Worm (Caenorhabditis elegans): Measurements from ENCODE around the gene B0035.15.

B0035.15 gene

ce11 chrIV:11288965-11289364, 9.1 kb downstream of the B0035.15 start (continued):
- no peak for TF ChIP-seq ceh-82 (tag; optimal IDR thresholded peaks at IDR 0.05)
- peak; percentile 98 for TF ChIP-seq php-3 (GFP tag; IDR thresholded peaks at IDR 0.05)
- peak; percentile 37 for TF ChIP-seq mep-1 (tag; optimal IDR thresholded peaks at IDR 0.05)
- no peak for TF ChIP-seq F44E2.7 (GFP tag; IDR thresholded peaks at IDR 0.05)
- TF ChIP-seq rbr-2 (tag; optimal IDR thresholded peaks at IDR 0.05) = no peak
- TF ChIP-seq R02D3.7 (tag; optimal IDR thresholded peaks at IDR 0.05) = no peak
- no peak for TF ChIP-seq aha-1 (tag)
- peak; percentile 33 for TF ChIP-seq hlh-30 (tag; optimal IDR thresholded peaks at IDR 0.05; ENCODE audit: insufficient read depth)
- no peak for TF ChIP-seq ctbp-1 (GFP tag; IDR thresholded peaks at IDR 0.05)
- no peak for TF ChIP-seq lin-29 (GFP tag; IDR thresholded peaks at IDR 0.05)
- no peak for TF ChIP-seq lim-7 (GFP tag; IDR thresholded peaks at IDR 0.05)
- TF ChIP-seq nhr-6 (tag; optimal IDR thresholded peaks at IDR 0.05) = peak; percentile 25
- TF ChIP-seq pqm-1 (tag; optimal IDR thresholded peaks at IDR 0.05) = peak; percentile 99
- no peak for TF ChIP-seq F26F4.8 (GFP tag; conservative IDR thresholded peaks at IDR 0.05)
- no peak for TF ChIP-seq daf-19 (GFP tag; conservative IDR thresholded peaks at IDR 0.05)
- TF ChIP-seq ama-1 (optimal IDR thresholded peaks at IDR 0.05) = no peak
- no peak for TF ChIP-seq duxl-1 (tag; optimal IDR thresholded peaks at IDR 0.05; ENCODE audit: poor library complexity)
- TF ChIP-seq dmd-6 (GFP tag; IDR thresholded peaks at IDR 0.05) = peak; percentile 80
- no peak; the same call in 1 of the 2 replicates for TF ChIP-seq T26A8.4 (GFP tag; IDR thresholded peaks at IDR 0.05)
- no peak for TF ChIP-seq nhr-111 (GFP tag; optimal IDR thresholded peaks at IDR 0.05)
- peak; percentile 84 for TF ChIP-seq nhr-77 (tag; optimal IDR thresholded peaks at IDR 0.05)
- peak; percentile 57; the same call in 1 of the 2 replicates for TF ChIP-seq lin-1 (GFP tag; IDR thresholded peaks at IDR 0.05)
- no peak for TF ChIP-seq mxl-2 (GFP tag; conservative IDR thresholded peaks at IDR 0.05)
- TF ChIP-seq lsy-2 (tag; optimal IDR thresholded peaks at IDR 0.05) = no peak
- no peak for TF ChIP-seq egl-43 (GFP tag; IDR thresholded peaks at IDR 0.05)
- TF ChIP-seq spr-3 (GFP tag; optimal IDR thresholded peaks at IDR 0.05) = no peak
- no peak for TF ChIP-seq ZK546.5 (tag; optimal IDR thresholded peaks at IDR 0.05)
- no peak for TF ChIP-seq T20F7.1 (GFP tag; optimal IDR thresholded peaks at IDR 0.05)
- TF ChIP-seq dmd-9 (GFP tag; IDR thresholded peaks at IDR 0.05) = no peak
- TF ChIP-seq aly-2 (tag; optimal IDR thresholded peaks at IDR 0.05) = no peak
- peak; percentile 6 for TF ChIP-seq mes-2 (tag; optimal IDR thresholded peaks at IDR 0.05; ENCODE audit: poor library complexity, severe bottlenecking)

- no peak for TF ChIP-seq nhr-25 (tag; optimal IDR thresholded peaks at IDR 0.05; ENCODE audit: borderline replicate concordance, insufficient read depth)
- no peak for TF ChIP-seq daf-16 (GFP tag; optimal IDR thresholded peaks at IDR 0.05)
- peak; percentile 17 for TF ChIP-seq daf-16 (tag; optimal IDR thresholded peaks at IDR 0.05)
Measured at ce11 chrIV:11287511-11287910, 10.5 kb downstream of the B0035.15 start, which contains the start of gene F54D1.6. TSS of gene F54D1.6 (plus strand) at chrIV:11287811.

DNA sequence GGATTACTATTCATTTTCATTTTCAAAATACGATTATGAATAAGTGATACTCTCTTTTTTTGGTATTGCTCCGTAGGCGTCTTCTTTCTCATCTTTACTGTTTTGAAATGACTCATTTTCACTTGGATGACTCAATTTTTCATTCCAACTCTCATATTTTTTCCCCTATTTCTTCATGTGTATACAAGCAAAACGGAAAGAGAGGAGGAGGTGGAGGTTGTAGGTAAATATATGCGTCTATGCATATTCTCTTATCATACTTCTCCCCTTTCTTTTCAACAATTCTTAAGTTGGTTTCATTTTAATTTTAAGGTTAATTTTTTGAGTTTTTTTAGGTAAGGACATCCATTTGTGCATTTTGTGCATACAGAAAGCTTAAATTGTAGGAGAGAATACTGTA, 11.9 kb downstream of the B0035.15 start:
- TF ChIP-seq aha-1 (tag) (no peak), T26A8.4 (GFP tag; IDR thresholded peaks at IDR 0.05) (no peak), nhr-237 (tag; optimal IDR thresholded peaks at IDR 0.05) (no peak), mdt-29 (GFP tag; IDR thresholded peaks at IDR 0.05) (no peak), daf-16 (GFP tag; optimal IDR thresholded peaks at IDR 0.05) (no peak), daf-16 (tag; optimal IDR thresholded peaks at IDR 0.05) (peak; percentile 59), nhr-102 (tag; optimal IDR thresholded peaks at IDR 0.05) (no peak), nhr-41 (GFP tag; IDR thresholded peaks at IDR 0.05) (no peak), Y48G9A.11 (GFP tag; IDR thresholded peaks at IDR 0.05) (no peak), dve-1 (tag; optimal IDR thresholded peaks at IDR 0.05; ENCODE audit: insufficient read depth) (peak; percentile 49), gei-8 (GFP tag; optimal IDR thresholded peaks at IDR 0.05) (no peak), rbr-2 (tag; optimal IDR thresholded peaks at IDR 0.05) (no peak), php-3 (GFP tag; IDR thresholded peaks at IDR 0.05) (no peak), mxl-3 (GFP tag; optimal IDR thresholded peaks at IDR 0.05) (no peak), daf-19 (GFP tag; conservative IDR thresholded peaks at IDR 0.05) (no peak)

All from whole organism, L4 larva.